Fruit fly (Drosophila melanogaster): Measurements from ENCODE around the gene CG31174.

CG31174 gene

dm6 chr3R:21825140-21825539 lies 44.2 kb downstream of the CG31174 start:
- peak; percentile 57 for TF ChIP-seq Eip78C (GFP tag)
- no peak for TF ChIP-seq CG8319 (GFP tag; optimal IDR thresholded peaks at IDR 0.05)
- no peak for TF ChIP-seq pdm3 (GFP tag; optimal IDR thresholded peaks at IDR 0.05)
- no peak for TF ChIP-seq vri (GFP tag; optimal IDR thresholded peaks at IDR 0.05)
- TF ChIP-seq CG4318 (GFP tag; optimal IDR thresholded peaks at IDR 0.05): no peak
- no peak for TF ChIP-seq CG34406 (GFP tag; optimal IDR thresholded peaks at IDR 0.05)
- TF ChIP-seq CG6854 (GFP tag; optimal IDR thresholded peaks at IDR 0.05): no peak
- TF ChIP-seq fkh (GFP tag; optimal IDR thresholded peaks at IDR 0.05): peak; percentile 54
- TF ChIP-seq salr (GFP tag; optimal IDR thresholded peaks at IDR 0.05): no peak
- no peak for TF ChIP-seq Gug (GFP tag; IDR thresholded peaks at IDR 0.05)

- peak; percentile 71 for TF ChIP-seq CG6808 (GFP tag; optimal IDR thresholded peaks at IDR 0.05)
- peak; percentile 14; the same call in 2 of the 3 replicates for TF ChIP-seq CG6163 (GFP tag; IDR thresholded peaks at IDR 0.05)
- TF ChIP-seq ss (GFP tag; optimal IDR thresholded peaks at IDR 0.05): peak; percentile 69 to 80
- TF ChIP-seq spab (GFP tag; optimal IDR thresholded peaks at IDR 0.05): peak; percentile 45
- TF ChIP-seq eg (GFP tag; IDR thresholded peaks at IDR 0.05): 0 out of 3 replicates have a peak, but pooled peaks have one; percentile 7
- peak; percentile 81 for TF ChIP-seq CG9139 (GFP tag; optimal IDR thresholded peaks at IDR 0.05)
- TF ChIP-seq Met (GFP tag; optimal IDR thresholded peaks at IDR 0.05): no peak
- peak; percentile 11 for TF ChIP-seq CG1621 (tag; optimal IDR thresholded peaks at IDR 0.05)
- no peak for TF ChIP-seq dsx (GFP tag; optimal IDR thresholded peaks at IDR 0.05; ENCODE audit: poor library complexity, severe bottlenecking)
- TF ChIP-seq fd59A (GFP tag; optimal IDR thresholded peaks at IDR 0.05): peak; percentile 11
Observed at dm6 chr3R:21824407-21825006, 44.8 kb downstream of the CG31174 start.

dm6 chr3R:21823699-21824406 lies 45.5 kb downstream of the CG31174 start:
- TF ChIP-seq CG6854 (GFP tag; optimal IDR thresholded peaks at IDR 0.05): peak; percentile 16
- no peak for TF ChIP-seq CG4318 (GFP tag; optimal IDR thresholded peaks at IDR 0.05)
- TF ChIP-seq CG9139 (GFP tag; optimal IDR thresholded peaks at IDR 0.05): peak; percentile 72
- no peak for TF ChIP-seq CG1621 (tag; optimal IDR thresholded peaks at IDR 0.05)
- no peak for TF ChIP-seq Hr38 (GFP tag; optimal IDR thresholded peaks at IDR 0.05)
- TF ChIP-seq topi (GFP tag; optimal IDR thresholded peaks at IDR 0.05): peak; percentile 71
- TF ChIP-seq lz (GFP tag; optimal IDR thresholded peaks at IDR 0.05): peak; percentile 26
- TF ChIP-seq Met (GFP tag; optimal IDR thresholded peaks at IDR 0.05): peak; percentile 48
- TF ChIP-seq Gug (GFP tag; IDR thresholded peaks at IDR 0.05): no peak
- peak; percentile 44 for TF ChIP-seq CG34406 (GFP tag; optimal IDR thresholded peaks at IDR 0.05)
- no peak for TF ChIP-seq fd59A (GFP tag; optimal IDR thresholded peaks at IDR 0.05)
- TF ChIP-seq Hr4 (GFP tag; optimal IDR thresholded peaks at IDR 0.05): no peak
- TF ChIP-seq CG31627 (GFP tag; optimal IDR thresholded peaks at IDR 0.05): peak; percentile 4
- peak; percentile 17 for TF ChIP-seq CG6792 (GFP tag; optimal IDR thresholded peaks at IDR 0.05)
- peak; percentile 85 for TF ChIP-seq CG10669 (GFP tag; optimal IDR thresholded peaks at IDR 0.05)
- TF ChIP-seq Hr39 (GFP tag; optimal IDR thresholded peaks at IDR 0.05): peak; percentile 38
- peak; percentile 80 for TF ChIP-seq CG3032 (tag; optimal IDR thresholded peaks at IDR 0.05)
- peak; percentile 61 for TF ChIP-seq CG10631 (GFP tag; optimal IDR thresholded peaks at IDR 0.05)
- TF ChIP-seq CG7368 (GFP tag; optimal IDR thresholded peaks at IDR 0.05): peak; percentile 57
- peak in 1 of 2 experiments; percentile 27 for TF ChIP-seq salr (GFP tag; optimal IDR thresholded peaks at IDR 0.05)
- no peak for TF ChIP-seq eg (GFP tag; IDR thresholded peaks at IDR 0.05)
- TF ChIP-seq svp (GFP tag): peak; percentile 68
- peak; percentile 57; the same call in 2 of the 3 replicates for TF ChIP-seq CG8119 (GFP tag; IDR thresholded peaks at IDR 0.05)
- TF ChIP-seq ss (GFP tag; optimal IDR thresholded peaks at IDR 0.05): peak in 1 of 2 experiments; percentile 21
- peak; percentile 49 for TF ChIP-seq cyc (GFP tag; optimal IDR thresholded peaks at IDR 0.05)
- peak; percentile 70 for TF ChIP-seq CG11762 (GFP tag; optimal IDR thresholded peaks at IDR 0.05; ENCODE audit: insufficient read depth)
- TF ChIP-seq Sox14 (GFP tag; optimal IDR thresholded peaks at IDR 0.05): no peak
- no peak for TF ChIP-seq CG16779 (tag; optimal IDR thresholded peaks at IDR 0.05)
- TF ChIP-seq CG11294 (GFP tag; IDR thresholded peaks at IDR 0.05): no peak
- peak; percentile 36 for TF ChIP-seq OdsH (GFP tag; optimal IDR thresholded peaks at IDR 0.05)
- TF ChIP-seq CG6808 (GFP tag; optimal IDR thresholded peaks at IDR 0.05): peak; percentile 78
- TF ChIP-seq achi (GFP tag; optimal IDR thresholded peaks at IDR 0.05): peak; percentile 41
- peak; percentile 51 for TF ChIP-seq dsx (GFP tag; optimal IDR thresholded peaks at IDR 0.05; ENCODE audit: poor library complexity, severe bottlenecking)
- TF ChIP-seq Ets21C (GFP tag; optimal IDR thresholded peaks at IDR 0.05): no peak
- peak; percentile 70 for TF ChIP-seq esn (GFP tag; optimal IDR thresholded peaks at IDR 0.05)
- no peak for TF ChIP-seq vri (GFP tag; optimal IDR thresholded peaks at IDR 0.05)
- TF ChIP-seq Sox102F (GFP tag; optimal IDR thresholded peaks at IDR 0.05): no peak
- TF ChIP-seq Eip78C (GFP tag): peak; percentile 74

All from whole organism, prepupa.